Fruit fly (Drosophila melanogaster): ENCODE measurements around the gene CG10019.
A peak's percentile ranks its signal among the peaks of the same experiment; 100 is the strongest.

Gene CG10019

dm6 chr2L:3769718-3770461 is 39.6 kb downstream of the CG10019 start (continued):
- TF ChIP-seq CG31627 (GFP tag; optimal IDR thresholded peaks at IDR 0.05) (no peak), Sox15 (GFP tag; optimal IDR thresholded peaks at IDR 0.05) (peak; percentile 23), net (GFP tag; optimal IDR thresholded peaks at IDR 0.05) (peak; percentile 74), spab (GFP tag; optimal IDR thresholded peaks at IDR 0.05) (peak; percentile 69), Sox102F (GFP tag; optimal IDR thresholded peaks at IDR 0.05) (no peak), CG6276 (GFP tag; optimal IDR thresholded peaks at IDR 0.05) (peak; percentile 62), CG10631 (GFP tag; optimal IDR thresholded peaks at IDR 0.05) (peak; percentile 78), eg (GFP tag; IDR thresholded peaks at IDR 0.05) (peak; percentile 21; the same call in 1 of the 3 replicates), Sox14 (GFP tag; optimal IDR thresholded peaks at IDR 0.05) (no peak), Ets21C (GFP tag; optimal IDR thresholded peaks at IDR 0.05) (no peak), Met (GFP tag; optimal IDR thresholded peaks at IDR 0.05) (peak; percentile 48), topi (GFP tag; optimal IDR thresholded peaks at IDR 0.05) (peak; percentile 35), cyc (GFP tag; optimal IDR thresholded peaks at IDR 0.05) (no peak), Hr39 (GFP tag; optimal IDR thresholded peaks at IDR 0.05) (no peak), CG8319 (GFP tag; optimal IDR thresholded peaks at IDR 0.05) (peak; percentile 39), fd59A (GFP tag; optimal IDR thresholded peaks at IDR 0.05) (peak; percentile 28), CG15336 (GFP tag; IDR thresholded peaks at IDR 0.05) (peak; percentile 80), CG34406 (GFP tag; optimal IDR thresholded peaks at IDR 0.05) (peak; percentile 75), CG6792 (GFP tag; optimal IDR thresholded peaks at IDR 0.05) (peak; percentile 71), vri (GFP tag; optimal IDR thresholded peaks at IDR 0.05) (no peak), CG9139 (GFP tag; optimal IDR thresholded peaks at IDR 0.05) (peak; percentile 64), acj6 (GFP tag; optimal IDR thresholded peaks at IDR 0.05) (peak; percentile 67), Hr4 (GFP tag; optimal IDR thresholded peaks at IDR 0.05) (peak; percentile 46), CG3032 (tag; optimal IDR thresholded peaks at IDR 0.05) (peak; percentile 80)

DNA sequence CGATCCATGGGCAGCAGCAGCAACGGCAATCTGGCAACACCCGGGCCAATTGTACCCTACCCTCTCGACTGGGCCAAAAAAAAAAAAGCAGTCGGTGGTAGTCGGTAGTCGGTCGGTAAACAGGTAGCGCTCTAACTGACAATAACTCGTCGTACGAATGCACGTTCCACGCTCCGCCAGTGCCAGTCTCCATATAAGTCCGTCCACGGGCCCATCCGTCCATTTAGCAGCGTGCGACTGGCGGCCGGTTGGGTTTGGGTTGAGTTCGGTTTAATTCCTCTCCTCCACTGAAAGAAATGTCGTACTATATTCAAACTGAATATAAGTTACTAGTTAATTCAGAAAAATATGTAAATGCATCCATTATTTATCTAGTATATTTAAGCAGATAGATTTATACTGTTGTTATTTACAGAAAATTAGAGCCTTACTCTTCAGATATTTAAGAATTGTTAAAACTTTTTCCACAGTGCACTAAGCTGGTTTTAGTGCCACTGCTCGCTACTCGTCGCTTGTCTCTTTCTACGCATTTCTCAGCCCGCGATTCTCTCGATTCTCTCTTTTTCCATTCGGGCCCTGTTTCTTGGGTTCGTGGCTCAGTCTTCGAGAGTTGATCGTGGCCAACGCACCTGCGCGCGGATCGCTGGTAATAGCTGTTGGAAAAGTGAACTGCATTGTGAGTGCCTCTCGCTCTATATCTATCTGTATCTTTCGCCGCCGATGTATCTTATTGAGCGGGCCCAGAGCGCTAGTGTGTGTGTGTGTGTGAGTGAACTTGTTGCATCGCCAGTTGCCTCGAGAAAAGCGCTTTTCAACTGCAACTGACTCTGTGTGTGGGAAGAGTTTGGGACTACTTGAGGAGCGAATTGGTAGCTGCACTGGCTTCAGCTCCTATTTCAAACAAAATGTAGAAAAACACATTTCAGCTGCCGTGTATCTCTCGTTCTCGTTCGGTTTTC is 41.1 kb downstream of the CG10019 start, which contains the start of gene bowl:
Gene bowl (plus strand): TSS at position 592 of the 959 bp plus-strand sequence.
- peak; percentile 99 for TF ChIP-seq CG6792 (GFP tag; optimal IDR thresholded peaks at IDR 0.05)
- TF ChIP-seq achi (GFP tag; optimal IDR thresholded peaks at IDR 0.05), result peak; percentile 96
- TF ChIP-seq CG11294 (GFP tag; IDR thresholded peaks at IDR 0.05), result peak; percentile 96
- peak; percentile 96 for TF ChIP-seq Ets21C (GFP tag; optimal IDR thresholded peaks at IDR 0.05)
- TF ChIP-seq CG11762 (GFP tag; optimal IDR thresholded peaks at IDR 0.05; ENCODE audit: insufficient read depth), result peak; percentile 93
- peak; percentile 90 for TF ChIP-seq CG9139 (GFP tag; optimal IDR thresholded peaks at IDR 0.05)
- peak; percentile 92 for TF ChIP-seq CG10669 (GFP tag; optimal IDR thresholded peaks at IDR 0.05)
- TF ChIP-seq Sox102F (GFP tag; optimal IDR thresholded peaks at IDR 0.05), result peak; percentile 99
- TF ChIP-seq Sox14 (GFP tag; optimal IDR thresholded peaks at IDR 0.05), result peak; percentile 98
- peak; percentile 95 for TF ChIP-seq CG6808 (GFP tag; optimal IDR thresholded peaks at IDR 0.05)
- TF ChIP-seq CG4318 (GFP tag; optimal IDR thresholded peaks at IDR 0.05), result peak; percentile 89
- TF ChIP-seq ss (GFP tag; optimal IDR thresholded peaks at IDR 0.05), result peak; percentile 92 to 93
- peak; percentile 99 for TF ChIP-seq eg (GFP tag; IDR thresholded peaks at IDR 0.05)
- TF ChIP-seq dac (GFP tag; optimal IDR thresholded peaks at IDR 0.05), result peak; percentile 90
- TF ChIP-seq vri (GFP tag; optimal IDR thresholded peaks at IDR 0.05), result peak; percentile 97
- peak; percentile 97 for TF ChIP-seq CG3919 (GFP tag; optimal IDR thresholded peaks at IDR 0.05)
- peak; percentile 81 to 98 for TF ChIP-seq salr (GFP tag; optimal IDR thresholded peaks at IDR 0.05)
- TF ChIP-seq CG6163 (GFP tag; IDR thresholded peaks at IDR 0.05), result peak; percentile 99
- TF ChIP-seq svp (GFP tag), result peak; percentile 99
- TF ChIP-seq CG8632 (GFP tag; optimal IDR thresholded peaks at IDR 0.05), result peak; percentile 97
- peak; percentile 98 for TF ChIP-seq Smox (GFP tag; optimal IDR thresholded peaks at IDR 0.05)
- TF ChIP-seq Blimp-1 (GFP tag; optimal IDR thresholded peaks at IDR 0.05), result peak; percentile 82
- peak; percentile 97 for TF ChIP-seq CG31627 (GFP tag; optimal IDR thresholded peaks at IDR 0.05)
- TF ChIP-seq Met (GFP tag; optimal IDR thresholded peaks at IDR 0.05), result peak; percentile 98
- TF ChIP-seq fd85E (GFP tag; optimal IDR thresholded peaks at IDR 0.05), result peak; percentile 78
- peak; percentile 98 for TF ChIP-seq net (GFP tag; optimal IDR thresholded peaks at IDR 0.05)
- TF ChIP-seq fkh (GFP tag; optimal IDR thresholded peaks at IDR 0.05), result peak; percentile 68
- TF ChIP-seq cyc (GFP tag; optimal IDR thresholded peaks at IDR 0.05), result peak; percentile 96
- peak; percentile 94 for TF ChIP-seq CG16779 (tag; optimal IDR thresholded peaks at IDR 0.05)
- TF ChIP-seq dsx (GFP tag; optimal IDR thresholded peaks at IDR 0.05; ENCODE audit: poor library complexity, severe bottlenecking), result peak; percentile 90
- peak; percentile 91 for TF ChIP-seq CG3032 (tag; optimal IDR thresholded peaks at IDR 0.05)
- peak; percentile 97 for TF ChIP-seq Hr4 (GFP tag; optimal IDR thresholded peaks at IDR 0.05)
- TF ChIP-seq CG7368 (GFP tag; optimal IDR thresholded peaks at IDR 0.05), result peak; percentile 92
